Fruit fly (Drosophila melanogaster) whole organism: Measurements from ENCODE around the gene Mst89B.

Experiments used
- CG8478 ChIP-seq: fragments of >200 bp; optimal IDR thresholded peaks from 2 replicates; lab custom pipeline; 2018; ENCODE audit warnings: inconsistent platforms
- EcR ChIP-seq, 2 experiments: fragments of >200 bp; optimal IDR thresholded peaks; 2 replicates each; lab custom pipeline; 2017; ENCODE audit warnings: missing biosample characterization in 2 of 2, missing genetic modification characterization in 2 of 2, missing genetic modification reagents in 2 of 2

dm6 chr3R:16251270-16251925 lies 15.4 kb upstream of the Mst89B start:
- TF ChIP-seq CG8478 (lab: Kevin White, UChicago) = no peak
- no peak for TF ChIP-seq EcR (GFP tag; optimal IDR thresholded peaks at IDR 0.05; lab: Kevin White, UChicago)
